Fruit fly (Drosophila melanogaster) whole organism, prepupa: ENCODE data around the gene papi.
A peak's percentile ranks its signal among the peaks of the same experiment; 100 is the strongest.

Experiments used
- Blimp-1 ChIP-seq: fragments of 200-800 bp; sonication (Bioruptor generic); optimal IDR thresholded peaks from 3 replicates; lab custom pipeline; 2017; ENCODE audit warnings: missing biosample characterization, missing genetic modification characterization, mild to moderate bottlenecking, moderate library complexity, missing genetic modification reagents
- CG15336 ChIP-seq: fragments of 200-800 bp; sonication (Bioruptor generic); IDR thresholded peaks from 2 replicates; pipeline ENCODE4 v1.3.6; 2022; ENCODE audit warnings: missing biosample characterization, missing genetic modification characterization
- CG6163 ChIP-seq: fragments of 200-800 bp; sonication (Bioruptor generic); IDR thresholded peaks from 3 replicates; pipeline ENCODE4 v1.3.6; 2022; ENCODE audit warnings: missing biosample characterization, missing genetic modification characterization
- Hr4 ChIP-seq: fragments of 200-800 bp; sonication (Bioruptor generic); optimal IDR thresholded peaks from 3 replicates; lab custom pipeline; 2016; ENCODE audit warnings: missing biosample characterization, missing genetic modification characterization
- Lpt ChIP-seq: fragments of 200-800 bp; sonication (Bioruptor generic); optimal IDR thresholded peaks from 3 replicates; lab custom pipeline; 2016; ENCODE audit warnings: missing biosample characterization, missing genetic modification characterization
- Smox ChIP-seq: fragments of 200-800 bp; sonication (Bioruptor generic); optimal IDR thresholded peaks from 3 replicates; lab custom pipeline; 2016; ENCODE audit warnings: missing biosample characterization, missing genetic modification characterization
- Sox102F ChIP-seq: fragments of 200-800 bp; sonication (Bioruptor generic); optimal IDR thresholded peaks from 2 replicates; lab custom pipeline; 2016; ENCODE audit warnings: missing biosample characterization, mild to moderate bottlenecking, missing genetic modification characterization
- achi ChIP-seq: fragments of 200-800 bp; sonication (Bioruptor generic); optimal IDR thresholded peaks from 3 replicates; lab custom pipeline; 2016; ENCODE audit warnings: missing biosample characterization, missing genetic modification characterization
- acj6 ChIP-seq: fragments of 200-800 bp; sonication (Bioruptor generic); optimal IDR thresholded peaks from 3 replicates; lab custom pipeline; 2016; ENCODE audit warnings: missing biosample characterization, missing genetic modification characterization
- esn ChIP-seq: fragments of 200-800 bp; sonication (Bioruptor generic); optimal IDR thresholded peaks from 2 replicates; lab custom pipeline; 2016; ENCODE audit warnings: missing biosample characterization, mild to moderate bottlenecking, missing genetic modification characterization, moderate library complexity

DNA sequence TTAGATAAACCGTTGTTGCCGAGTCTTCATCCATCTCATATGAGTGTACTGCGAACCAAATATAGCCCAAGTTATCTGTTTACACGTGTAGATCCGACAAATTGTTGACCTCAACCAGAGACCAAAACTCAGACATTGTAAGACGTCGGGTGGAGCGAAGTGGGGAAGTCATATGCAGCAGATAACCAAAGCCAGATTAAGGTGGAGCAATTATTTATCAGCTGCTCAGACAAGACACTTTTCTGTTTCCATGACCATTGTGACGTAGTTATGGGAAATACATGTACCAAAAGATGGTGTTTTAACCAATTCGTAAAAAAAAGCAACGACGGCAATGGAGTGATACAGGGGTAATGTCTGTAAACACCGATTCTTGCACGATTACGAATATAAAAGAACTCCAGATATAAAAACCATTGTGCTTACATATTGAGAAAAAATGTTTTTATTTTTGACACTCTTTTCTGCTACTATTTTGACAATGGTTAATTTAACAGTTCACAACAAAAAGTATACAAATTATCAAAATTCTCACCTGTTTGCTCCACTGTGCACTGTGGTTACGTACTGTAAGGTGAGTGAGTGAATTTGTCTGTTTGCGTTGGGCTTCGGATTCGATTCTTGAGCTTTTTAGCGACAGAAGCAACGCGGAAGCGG, 43.1 kb upstream of the papi start:
- TF ChIP-seq acj6 (peak; percentile 72), CG6163 (GFP tag; lab: Robert Waterston, UW) (peak; percentile 50; the same call in 2 of the 3 replicates), achi (GFP tag; lab: Kevin White, UChicago) (peak; percentile 70), Hr4 (GFP tag; lab: Kevin White, UChicago) (peak; percentile 60), Sox102F (peak; percentile 79), esn (peak; percentile 86), Blimp-1 (GFP tag; lab: Kevin White, UChicago) (no peak), CG15336 (GFP tag; lab: Robert Waterston, UW) (peak; percentile 39; the same call in 1 of the 2 replicates), Lpt (GFP tag; lab: Kevin White, UChicago) (no peak), Smox (GFP tag; lab: Kevin White, UChicago) (peak; percentile 76)
